Worm (Caenorhabditis elegans): ENCODE data around the gene smf-1.

Gene smf-1

ce11 chrX:6722966-6723365 lies at the start of gene smf-1:
Gene smf-1 (minus strand): TSS chrX:6723066.
- TF ChIP-seq lag-1 (GFP tag; IDR thresholded peaks at IDR 0.05) (no peak), rec-8 (tag; optimal IDR thresholded peaks at IDR 0.05) (no peak), Y53F4B.3 (GFP tag; IDR thresholded peaks at IDR 0.05) (no peak), nfyb-1 (GFP tag; IDR thresholded peaks at IDR 0.05) (peak; percentile 16; the same call in 1 of the 2 replicates), bed-1 (GFP tag; IDR thresholded peaks at IDR 0.05) (no peak), F33H1.4 (GFP tag; IDR thresholded peaks at IDR 0.05) (no peak), nhr-80 (tag; optimal IDR thresholded peaks at IDR 0.05) (no peak)

ce11 chrX:6761688-6762185 lies 38.9 kb upstream of the smf-1 start, which contains the start of gene abts-4:
Gene abts-4 (minus strand): TSS chrX:6761738.
- no peak for TF ChIP-seq bed-1 (GFP tag; IDR thresholded peaks at IDR 0.05)
- TF ChIP-seq F55B11.4 (tag; optimal IDR thresholded peaks at IDR 0.05; ENCODE audit: borderline replicate concordance, insufficient read depth): no peak
- TF ChIP-seq nhr-80 (tag; optimal IDR thresholded peaks at IDR 0.05): peak; percentile 11
- TF ChIP-seq F57A8.1 (GFP tag; optimal IDR thresholded peaks at IDR 0.05): no peak
- TF ChIP-seq F37B4.10 (GFP tag; IDR thresholded peaks at IDR 0.05): no peak
- TF ChIP-seq ceh-100 (GFP tag; IDR thresholded peaks at IDR 0.05): no peak
- no peak for TF ChIP-seq lsl-1 (GFP tag; optimal IDR thresholded peaks at IDR 0.05)
- TF ChIP-seq pha-4 (tag; optimal IDR thresholded peaks at IDR 0.05): peak; percentile 2
- TF ChIP-seq Y53G8AR.9 (GFP tag; conservative IDR thresholded peaks at IDR 0.05): no peak
- no peak for TF ChIP-seq Y53F4B.3 (GFP tag; IDR thresholded peaks at IDR 0.05)
- TF ChIP-seq rec-8 (tag; optimal IDR thresholded peaks at IDR 0.05): no peak

DNA sequence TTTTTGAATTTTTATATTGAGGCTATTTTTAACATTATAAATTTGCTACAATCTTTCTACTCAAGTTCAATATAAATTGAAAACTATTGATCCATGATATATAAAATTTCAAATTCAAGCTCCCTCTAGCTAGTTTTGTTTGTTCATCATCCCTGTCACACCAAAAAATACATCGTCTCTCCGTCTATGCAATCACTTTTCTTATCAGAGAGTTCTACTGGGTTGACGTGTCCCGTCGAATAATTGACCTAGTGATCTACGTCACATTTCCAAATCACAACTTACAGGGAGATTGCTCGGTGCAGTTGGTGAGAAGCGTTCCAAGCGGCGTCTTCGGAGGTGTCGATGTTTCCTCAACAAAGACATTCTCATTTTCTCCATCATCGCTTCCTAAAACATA lies 38.3 kb upstream of the smf-1 start:
- TF ChIP-seq aptf-3 (GFP tag; IDR thresholded peaks at IDR 0.05): no peak
- peak in 1 of 2 experiments; percentile 21 for TF ChIP-seq let-607 (tag; optimal IDR thresholded peaks at IDR 0.05)
- TF ChIP-seq ets-4 (GFP tag; optimal IDR thresholded peaks at IDR 0.05): no peak
- TF ChIP-seq attf-6 (GFP tag; IDR thresholded peaks at IDR 0.05): no peak
- peak; percentile 47 for TF ChIP-seq nhr-80 (tag; optimal IDR thresholded peaks at IDR 0.05)
- no peak for TF ChIP-seq ztf-26 (tag; optimal IDR thresholded peaks at IDR 0.05)

ce11 chrX:6750145-6750544 lies 27.3 kb upstream of the smf-1 start:
- 0 out of 2 replicates have a peak, but pooled peaks have one; percentile 50 for TF ChIP-seq bed-1 (GFP tag; IDR thresholded peaks at IDR 0.05)
- TF ChIP-seq mcd-1 (GFP tag; IDR thresholded peaks at IDR 0.05): peak; percentile 43
- TF ChIP-seq ztf-22 (GFP tag; optimal IDR thresholded peaks at IDR 0.05): peak; percentile 15
- peak; percentile 52 for TF ChIP-seq tbp1 (GFP tag; optimal IDR thresholded peaks at IDR 0.05)
- peak; percentile 62 for TF ChIP-seq nfyb-1 (GFP tag; IDR thresholded peaks at IDR 0.05)
- no peak for TF ChIP-seq dpff-1 (tag; optimal IDR thresholded peaks at IDR 0.05)
- peak; percentile 97 for TF ChIP-seq pha-4 (tag; optimal IDR thresholded peaks at IDR 0.05)
- 0 out of 2 replicates have a peak, but pooled peaks have one; percentile 51 for TF ChIP-seq Y53G8AR.9 (GFP tag; conservative IDR thresholded peaks at IDR 0.05)
- peak; percentile 83 for TF ChIP-seq zfh-2 (GFP tag; conservative IDR thresholded peaks at IDR 0.05)
- peak; percentile 67 for TF ChIP-seq repo-1 (tag; optimal IDR thresholded peaks at IDR 0.05)
- TF ChIP-seq lin-40 (tag; optimal IDR thresholded peaks at IDR 0.05): peak; percentile 87
- TF ChIP-seq akir-1 (GFP tag; optimal IDR thresholded peaks at IDR 0.05): peak; percentile 32
- no peak for TF ChIP-seq him-1 (tag; optimal IDR thresholded peaks at IDR 0.05)
- peak; percentile 40; the same call in 1 of the 2 replicates for TF ChIP-seq Y95B8A.8 (GFP tag; IDR thresholded peaks at IDR 0.05)
- peak; percentile 73; the same call in 1 of the 2 replicates for TF ChIP-seq egl-44 (GFP tag; IDR thresholded peaks at IDR 0.05)
- peak; percentile 89 for TF ChIP-seq cebp-1 (GFP tag; IDR thresholded peaks at IDR 0.05)
- peak; percentile 96 for TF ChIP-seq cebp-1 (tag; optimal IDR thresholded peaks at IDR 0.05)
- TF ChIP-seq ZK185.1 (tag; optimal IDR thresholded peaks at IDR 0.05; ENCODE audit: poor library complexity, severe bottlenecking): no peak
- peak; percentile 45; the same call in 1 of the 2 replicates for TF ChIP-seq egrh-3 (GFP tag; IDR thresholded peaks at IDR 0.05)
- TF ChIP-seq dpl-1 (GFP tag; optimal IDR thresholded peaks at IDR 0.05): no peak
- peak; percentile 71; the same call in 1 of the 2 replicates for TF ChIP-seq dox-1 (GFP tag; IDR thresholded peaks at IDR 0.05)
- TF ChIP-seq ztf-3 (GFP tag; optimal IDR thresholded peaks at IDR 0.05): peak; percentile 66
- peak; percentile 83 for TF ChIP-seq C06A6.2 (GFP tag; conservative IDR thresholded peaks at IDR 0.05)
- peak; percentile 86 for TF ChIP-seq K12H6.12 (tag; optimal IDR thresholded peaks at IDR 0.05)
- TF ChIP-seq tlf-1 (GFP tag; optimal IDR thresholded peaks at IDR 0.05): peak; percentile 48
- TF ChIP-seq somi-1 (GFP tag; optimal IDR thresholded peaks at IDR 0.05): peak; percentile 89
- peak; percentile 10; the same call in 1 of the 2 replicates for TF ChIP-seq pbrm-1 (GFP tag; IDR thresholded peaks at IDR 0.05)
